Worm (Caenorhabditis elegans) whole organism, midembryonic: ENCODE measurements around the gene lin-3.

Experiments used
- T22C8.4 ChIP-seq: fragments of 200-800 bp; sonication (Bioruptor generic); IDR thresholded peaks from 2 replicates; pipeline ENCODE4 v1.3.6; 2022; ENCODE audit warnings: missing genetic modification characterization, missing compliant biosample characterization
- cog-1 ChIP-seq: sonication (generic microtip); optimal IDR thresholded peaks from 2 replicates; lab custom pipeline; 2016; ENCODE audit warnings: missing genetic modification characterization, missing compliant biosample characterization
- flt-1 ChIP-seq: fragments of 200-800 bp; sonication (Bioruptor generic); IDR thresholded peaks from 2 replicates; pipeline ENCODE4 v1.3.6; 2022; ENCODE audit warnings: missing genetic modification characterization, missing compliant biosample characterization
- med-1 ChIP-seq: sonication (generic microtip); optimal IDR thresholded peaks from 2 replicates; lab custom pipeline; 2017; ENCODE audit warnings: missing genetic modification characterization, mild to moderate bottlenecking, missing compliant biosample characterization, antibody characterized with exemption, missing genetic modification reagents; ENCODE audit not compliant: insufficient read depth
- tab-1 ChIP-seq: fragments of 200-800 bp; sonication (Bioruptor generic); IDR thresholded peaks from 2 replicates; pipeline ENCODE4 v1.3.6; 2022; ENCODE audit warnings: missing genetic modification characterization, missing compliant biosample characterization
- ztf-29 ChIP-seq: fragments of 200-800 bp; sonication (Bioruptor generic); IDR thresholded peaks from 2 replicates; pipeline ENCODE4 v1.3.6; 2022; ENCODE audit warnings: missing genetic modification reagents, missing genetic modification characterization, missing compliant biosample characterization

- TF ChIP-seq med-1 (no peak), tab-1 (GFP tag; lab: Robert Waterston, UW) (no peak), T22C8.4 (no peak), flt-1 (GFP tag; lab: Robert Waterston, UW) (no peak), cog-1 (tag; lab: Kevin White, UChicago) (no peak), ztf-29 (GFP tag; lab: Robert Waterston, UW) (no peak)
These were observed 26.7 kb downstream of the lin-3 start, which contains the start of gene atg-7 for ce11 chrIV:11080823-11081285.
